Fruit fly (Drosophila melanogaster) whole organism: ENCODE results near the gene CG1024.

Source experiments
- CG8478 ChIP-seq: fragments of >200 bp; optimal IDR thresholded peaks from 2 replicates; lab custom pipeline; 2018; ENCODE audit warnings: inconsistent platforms
- Dll ChIP-seq: fragments of >200 bp; optimal IDR thresholded peaks from 2 replicates; lab custom pipeline; 2017
- EcR ChIP-seq, 2 experiments: fragments of >200 bp; optimal IDR thresholded peaks; 2 replicates each; lab custom pipeline; 2017; ENCODE audit warnings: missing biosample characterization in 2 of 2, missing genetic modification characterization in 2 of 2, missing genetic modification reagents in 2 of 2
- pan ChIP-seq: fragments of >200 bp; optimal IDR thresholded peaks from 2 replicates; lab custom pipeline; 2017
- psq ChIP-seq: fragments of >200 bp; optimal IDR thresholded peaks from 2 replicates; lab custom pipeline; 2017
- usp ChIP-seq: fragments of >200 bp; optimal IDR thresholded peaks from 2 replicates; lab custom pipeline; 2017; ENCODE audit warnings: missing biosample characterization, missing genetic modification characterization, mixed read lengths

The CG1024 gene

DNA sequence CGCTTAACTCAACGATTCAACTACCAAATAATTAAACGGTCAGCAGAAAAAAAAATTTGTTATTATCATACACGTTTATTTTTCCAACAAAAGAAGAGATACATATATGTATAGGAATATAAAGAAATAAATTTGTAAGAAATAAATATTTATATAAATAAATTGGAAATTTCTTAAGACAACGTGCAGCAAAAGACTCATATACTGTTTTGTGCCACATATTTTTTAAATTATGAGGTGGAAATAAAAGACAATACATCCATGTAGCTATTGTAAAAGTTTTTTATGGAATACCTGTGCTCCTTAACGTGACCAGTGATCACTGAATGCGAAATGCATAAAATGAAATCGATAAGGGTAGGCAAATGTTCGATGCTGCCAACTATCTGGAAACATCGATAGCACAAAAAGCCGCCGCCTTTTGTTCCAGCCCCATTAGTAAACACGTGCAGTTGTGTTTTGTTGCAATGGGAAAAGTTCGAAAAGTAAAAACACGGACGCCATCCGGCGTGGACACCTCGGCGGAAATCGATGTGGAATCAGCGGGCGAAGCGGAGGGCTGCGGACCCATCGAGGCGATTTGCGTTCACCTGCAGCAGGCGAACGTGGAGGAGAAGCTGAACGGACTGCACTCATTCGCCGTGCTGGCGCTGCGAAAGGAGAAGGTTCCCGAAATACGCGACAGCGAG lies 11.4 kb downstream of the CG1024 start, which contains the start of gene CG10286:
Gene CG10286, plus strand, starts transcription at position 416 of the 689 bp plus-strand sequence.
- TF ChIP-seq EcR (GFP tag; optimal IDR thresholded peaks at IDR 0.05; lab: Kevin White, UChicago): no peak
- no peak for TF ChIP-seq pan (lab: Kevin White, UChicago)
- TF ChIP-seq Dll (lab: Kevin White, UChicago): no peak
- no peak for TF ChIP-seq usp
- no peak for TF ChIP-seq psq (lab: Kevin White, UChicago)
- TF ChIP-seq CG8478: no peak

DNA sequence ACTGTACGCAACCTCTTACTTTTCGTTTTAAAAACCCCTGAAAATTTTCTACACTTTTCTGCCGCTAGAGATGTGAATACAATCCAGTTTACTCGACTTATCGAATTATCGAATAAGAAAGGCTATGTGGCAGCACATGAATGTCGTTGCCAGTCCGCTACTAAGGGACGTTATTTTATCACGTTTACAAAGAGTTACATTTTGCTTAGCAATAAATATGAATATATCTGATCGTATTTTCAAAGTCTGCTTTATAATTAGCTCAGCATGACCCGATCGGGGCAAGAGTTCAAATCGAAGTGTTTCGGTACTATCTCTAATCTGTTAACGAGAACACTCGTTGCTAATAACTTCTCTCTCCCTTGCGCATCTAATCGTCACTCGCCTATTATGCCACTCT lies 12.0 kb downstream of the CG1024 start, which contains the start of gene CG42724:
Gene CG42724, minus strand, starts transcription at position 189 of the 400 bp plus-strand sequence.
- TF ChIP-seq CG8478: no peak
- TF ChIP-seq EcR (GFP tag; optimal IDR thresholded peaks at IDR 0.05; lab: Kevin White, UChicago): no peak
- TF ChIP-seq usp: no peak
- TF ChIP-seq Dll (lab: Kevin White, UChicago): no peak
- TF ChIP-seq pan (lab: Kevin White, UChicago): no peak

- TF ChIP-seq psq (lab: Kevin White, UChicago) (no peak), EcR (GFP tag; optimal IDR thresholded peaks at IDR 0.05; lab: Kevin White, UChicago) (no peak), CG8478 (no peak), Dll (lab: Kevin White, UChicago) (no peak), usp (no peak), pan (lab: Kevin White, UChicago) (no peak)
Observed at dm6 chr3R:6354408-6354807, 25.7 kb downstream of the CG1024 start.

DNA sequence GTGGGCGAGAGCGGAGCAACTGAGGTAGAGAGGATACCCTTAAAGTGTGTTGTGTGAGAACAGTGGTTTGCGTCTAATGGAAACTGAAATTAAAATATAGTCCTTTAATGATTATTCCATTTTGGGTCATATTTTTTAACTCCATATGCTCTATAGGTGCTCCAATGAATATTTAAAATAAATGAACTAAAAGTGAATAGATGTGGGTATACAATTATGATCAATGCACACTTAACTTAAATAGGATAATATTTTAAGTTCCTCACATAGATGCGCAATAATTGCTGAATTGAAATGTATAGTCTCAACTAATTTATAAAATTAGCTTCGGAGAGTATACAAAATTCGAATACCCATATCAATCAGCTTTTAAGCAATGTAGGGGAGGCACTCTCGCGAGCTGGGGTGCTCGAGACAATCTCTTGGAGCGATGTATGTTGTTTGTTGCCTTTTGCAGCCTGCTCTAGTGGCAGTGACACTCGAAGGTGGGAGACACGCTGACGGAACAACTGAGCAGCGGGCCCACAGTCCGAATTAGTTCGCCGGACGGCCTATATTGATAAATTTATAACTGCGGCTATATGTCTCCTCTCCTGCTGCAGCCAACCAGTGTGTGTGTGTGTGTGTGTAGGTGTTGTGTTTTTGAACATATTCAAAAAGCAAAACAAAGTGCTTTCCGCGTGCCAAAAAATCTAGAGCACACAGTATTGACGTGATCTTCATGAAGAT lies 26.3 kb downstream of the CG1024 start:
- TF ChIP-seq CG8478: no peak
- no peak for TF ChIP-seq EcR (GFP tag; optimal IDR thresholded peaks at IDR 0.05; lab: Kevin White, UChicago)
- no peak for TF ChIP-seq pan (lab: Kevin White, UChicago)
- no peak for TF ChIP-seq usp
- TF ChIP-seq psq (lab: Kevin White, UChicago): no peak
- no peak for TF ChIP-seq Dll (lab: Kevin White, UChicago)

- TF ChIP-seq EcR (GFP tag; optimal IDR thresholded peaks at IDR 0.05; lab: Kevin White, UChicago) (no peak), psq (lab: Kevin White, UChicago) (no peak), CG8478 (no peak), Dll (lab: Kevin White, UChicago) (no peak), pan (lab: Kevin White, UChicago) (no peak), usp (no peak)
Observed at dm6 chr3R:6352893-6353623, 27.1 kb downstream of the CG1024 start.

DNA sequence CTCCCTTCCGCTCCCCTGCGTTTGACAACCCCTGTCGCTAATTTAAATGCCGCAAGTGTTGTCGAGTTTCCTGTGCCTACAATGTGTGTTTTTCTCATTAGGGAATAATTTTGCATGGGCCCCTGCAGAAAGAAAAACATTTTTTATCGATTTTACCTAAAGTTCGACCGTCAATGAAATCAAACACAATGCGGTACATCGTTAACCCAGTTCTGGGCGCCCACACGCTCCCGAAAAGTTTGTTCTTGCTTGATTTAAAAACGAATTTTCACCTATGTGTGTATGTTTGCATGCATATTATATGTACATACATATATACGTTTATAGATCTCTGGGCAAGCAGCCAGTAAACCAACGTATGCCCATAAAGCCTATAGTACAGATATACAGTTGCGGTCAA lies 27.7 kb downstream of the CG1024 start:
- TF ChIP-seq EcR (GFP tag; optimal IDR thresholded peaks at IDR 0.05; lab: Kevin White, UChicago): no peak
- TF ChIP-seq pan (lab: Kevin White, UChicago): peak; percentile 31

DNA sequence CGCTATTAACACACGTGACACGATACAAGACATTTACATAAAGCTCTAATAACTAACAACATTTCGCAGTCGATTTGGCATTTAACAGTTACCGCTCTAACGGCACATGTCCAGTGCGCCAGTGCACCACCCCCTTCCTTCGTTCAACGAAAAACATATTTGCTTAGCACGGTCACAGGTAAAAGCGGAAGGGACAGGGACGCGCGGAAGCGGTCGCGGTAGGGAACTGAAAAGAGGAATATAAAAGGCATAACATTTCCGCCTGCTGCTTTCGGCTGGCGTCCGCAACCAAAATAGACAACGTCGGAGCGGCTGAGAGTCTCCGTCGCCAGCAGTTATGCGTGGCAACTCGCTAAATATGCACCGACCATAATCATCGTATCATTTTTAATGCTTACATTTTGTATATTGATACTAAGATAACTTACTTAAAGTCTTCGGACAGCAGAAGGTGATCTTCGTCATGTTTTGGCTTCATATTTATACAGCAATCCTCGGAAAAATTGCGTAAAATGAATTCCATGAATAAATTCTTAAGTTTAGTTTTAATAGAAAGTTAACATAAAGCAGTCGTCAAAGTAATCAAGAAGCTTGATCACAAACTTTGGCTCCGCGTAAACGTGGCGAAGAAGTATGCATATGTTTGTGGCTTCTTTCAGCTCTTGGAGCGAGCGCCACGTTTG lies 28.3 kb downstream of the CG1024 start:
- TF ChIP-seq usp: no peak

- TF ChIP-seq Dll (lab: Kevin White, UChicago) (peak; percentile 23), pan (lab: Kevin White, UChicago) (no peak), CG8478 (no peak), psq (lab: Kevin White, UChicago) (no peak), usp (no peak), EcR (GFP tag; optimal IDR thresholded peaks at IDR 0.05; lab: Kevin White, UChicago) (no peak)
Observed at dm6 chr3R:6351181-6351580, 28.9 kb downstream of the CG1024 start.

DNA sequence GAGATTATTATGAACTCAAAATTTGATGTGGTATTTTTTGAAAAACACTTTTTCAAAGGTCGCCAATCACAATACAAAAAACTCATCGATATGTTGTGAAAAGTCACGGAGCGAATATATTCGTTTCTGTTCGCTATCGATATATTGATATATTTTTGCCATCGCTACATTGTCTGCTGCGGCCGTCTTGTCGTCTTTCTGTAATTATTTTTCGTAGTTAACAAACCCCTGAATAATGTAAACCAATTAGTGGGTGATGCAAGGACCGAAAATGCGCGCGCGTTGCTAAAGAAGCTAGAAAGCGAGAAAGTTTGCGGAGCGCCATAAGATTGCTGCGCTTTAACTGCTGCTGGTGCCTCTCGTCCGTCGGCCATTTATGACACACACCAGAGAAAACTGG lies 29.4 kb downstream of the CG1024 start, which contains the start of gene Pak:
Gene Pak, plus strand, starts transcription at position 142 of the 400 bp plus-strand sequence.
- TF ChIP-seq pan (lab: Kevin White, UChicago) (no peak), psq (lab: Kevin White, UChicago) (no peak), EcR (GFP tag; optimal IDR thresholded peaks at IDR 0.05; lab: Kevin White, UChicago) (no peak), CG8478 (no peak), Dll (lab: Kevin White, UChicago) (no peak), usp (no peak)

- no peak for TF ChIP-seq EcR (GFP tag; optimal IDR thresholded peaks at IDR 0.05; lab: Kevin White, UChicago)
- TF ChIP-seq usp: no peak
- TF ChIP-seq CG8478: no peak
Observed at dm6 chr3R:6348943-6349342, 31.2 kb downstream of the CG1024 start, which contains the start of gene Hr83. Gene Hr83 (plus strand): TSS chr3R:6349243.

- TF ChIP-seq usp (no peak), EcR (GFP tag; optimal IDR thresholded peaks at IDR 0.05; lab: Kevin White, UChicago) (no peak), pan (lab: Kevin White, UChicago) (no peak), psq (lab: Kevin White, UChicago) (no peak), CG8478 (no peak), Dll (lab: Kevin White, UChicago) (no peak)
Observed at dm6 chr3R:6345814-6346213, 34.3 kb downstream of the CG1024 start, which contains the start of the genes SmD2 and CG18048. Gene SmD2 (minus strand): TSS chr3R:6345911. Gene CG18048 (plus strand): TSS chr3R:6346111.
